Worm (Caenorhabditis elegans) whole organism, L2 larva: ENCODE results near the gene C52E2.2.

Experiments used
- ceh-82 ChIP-seq: fragments of 150-350 bp; optimal IDR thresholded peaks from 2 replicates; lab custom pipeline; 2014; ENCODE audit warnings: missing biosample characterization, missing genetic modification characterization
- egl-27 ChIP-seq: sonication (generic microtip); optimal IDR thresholded peaks from 3 replicates; lab custom pipeline; 2017; ENCODE audit warnings: missing biosample characterization, missing genetic modification reagents, missing genetic modification characterization
- lsy-2 ChIP-seq, 2 experiments: fragments of 150-350 bp in 1 of 2; sonication (generic microtip) in 1 of 2; optimal IDR thresholded peaks; 2 replicates each; lab custom pipeline; 2014 to 2017; ENCODE audit warnings: missing biosample characterization in 2 of 2, missing genetic modification characterization in 2 of 2
- nhr-10 ChIP-seq: sonication (generic microtip); optimal IDR thresholded peaks from 2 replicates; lab custom pipeline; 2017; ENCODE audit warnings: missing biosample characterization, missing genetic modification characterization
- nhr-21 ChIP-seq: fragments of 150-350 bp; optimal IDR thresholded peaks from 2 replicates; lab custom pipeline; 2014; ENCODE audit warnings: missing biosample characterization, missing genetic modification characterization

- TF ChIP-seq egl-27: no peak
- no peak for TF ChIP-seq ceh-82 (tag; lab: Kevin White, UChicago)
- TF ChIP-seq nhr-21 (tag; lab: Kevin White, UChicago): no peak
- no peak for TF ChIP-seq lsy-2 (tag; optimal IDR thresholded peaks at IDR 0.05; lab: Kevin White, UChicago)
- TF ChIP-seq nhr-10 (tag; lab: Kevin White, UChicago): no peak
These were observed 38.1 kb downstream of the C52E2.2 start, which contains the start of gene math-9 for ce11 chrII:1890682-1891081.
